Fruit fly (Drosophila melanogaster): Measurements from ENCODE around the gene CG33493.

Gene CG33493

DNA sequence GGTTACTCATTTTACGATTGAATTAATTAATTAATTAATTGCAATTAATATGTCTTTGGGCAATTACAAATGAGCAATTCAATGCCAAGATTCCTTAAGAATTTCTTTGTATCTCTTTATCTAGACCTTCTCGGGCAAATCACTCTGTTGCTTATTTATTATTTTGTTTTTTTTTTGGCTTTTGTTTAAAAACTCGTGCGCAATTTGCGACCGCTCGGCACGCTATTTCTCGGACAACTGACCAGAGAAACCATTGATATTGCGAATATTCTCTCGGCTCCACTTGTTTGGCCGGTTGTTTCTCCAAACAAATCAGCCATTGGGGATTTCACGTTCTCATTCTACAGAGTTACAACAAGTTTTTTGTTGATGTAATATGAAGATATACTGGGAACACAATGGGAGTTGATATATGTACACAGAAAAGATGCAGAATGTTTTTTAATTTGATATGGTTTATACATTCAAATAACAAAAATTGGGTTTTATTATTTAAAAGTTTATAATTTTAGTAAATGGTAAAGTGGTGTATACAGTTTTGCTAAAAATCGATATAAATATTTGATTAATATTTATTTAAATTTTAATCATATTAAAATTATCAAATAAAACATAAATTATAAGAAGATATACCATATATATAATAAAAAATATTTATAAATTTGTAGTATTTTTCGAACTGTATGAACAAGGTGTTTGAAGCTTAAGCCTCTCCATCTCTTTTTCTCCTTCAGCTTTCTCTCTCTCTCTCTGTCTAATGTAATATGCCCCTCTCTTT lies 3.9 kb upstream of the CG33493 start, which contains the start of gene NijA (continued):
- TF ChIP-seq sna (GFP tag; IDR thresholded peaks at IDR 0.05; ENCODE audit: partially characterized antibody) (no peak), Gug (GFP tag; IDR thresholded peaks at IDR 0.05) (no peak), vvl (GFP tag; IDR thresholded peaks at IDR 0.05) (no peak), p53 (GFP tag; optimal IDR thresholded peaks at IDR 0.05) (no peak), CG31388 (GFP tag; optimal IDR thresholded peaks at IDR 0.05) (no peak), CG2116 (GFP tag; optimal IDR thresholded peaks at IDR 0.05) (no peak), cad (GFP tag; optimal IDR thresholded peaks at IDR 0.05) (no peak), dysf (GFP tag; IDR thresholded peaks at IDR 0.05) (no peak), Optix (GFP tag; IDR thresholded peaks at IDR 0.05) (no peak), CG5953 (GFP tag; IDR thresholded peaks at IDR 0.05) (no peak), az2 (GFP tag; optimal IDR thresholded peaks at IDR 0.05) (no peak), CG2678 (tag; optimal IDR thresholded peaks at IDR 0.05) (peak; percentile 55), Fer3 (tag; optimal IDR thresholded peaks at IDR 0.05) (no peak), zfh2 (GFP tag; optimal IDR thresholded peaks at IDR 0.05) (no peak), jumu (GFP tag; optimal IDR thresholded peaks at IDR 0.05) (no peak), CG6791 (GFP tag; IDR thresholded peaks at IDR 0.05; ENCODE audit: partially characterized antibody) (no peak), CG15479 (GFP tag; optimal IDR thresholded peaks at IDR 0.05) (no peak), hb (GFP tag; IDR thresholded peaks at IDR 0.05; ENCODE audit: partially characterized antibody) (no peak), amos (GFP tag; IDR thresholded peaks at IDR 0.05; ENCODE audit: partially characterized antibody) (no peak), Ssrp (tag; optimal IDR thresholded peaks at IDR 0.05) (peak; percentile 12), ftz-f1 (GFP tag; optimal IDR thresholded peaks at IDR 0.05) (no peak), twi (tag; optimal IDR thresholded peaks at IDR 0.05) (no peak), tgo (GFP tag; IDR thresholded peaks at IDR 0.05) (no peak), CG11504 (tag; optimal IDR thresholded peaks at IDR 0.05) (no peak), ham (GFP tag; IDR thresholded peaks at IDR 0.05) (no peak), bcd (GFP tag; optimal IDR thresholded peaks at IDR 0.05) (no peak), ro (GFP tag; IDR thresholded peaks at IDR 0.05) (no peak), CG3281 (GFP tag; optimal IDR thresholded peaks at IDR 0.05) (no peak), CG11456 (GFP tag; IDR thresholded peaks at IDR 0.05) (no peak), Elba2 (GFP tag; optimal IDR thresholded peaks at IDR 0.05) (no peak), prd (optimal IDR thresholded peaks at IDR 0.05) (no peak), prd (GFP tag; IDR thresholded peaks at IDR 0.05) (no peak), ken (GFP tag; IDR thresholded peaks at IDR 0.05) (no peak), ato (GFP tag; IDR thresholded peaks at IDR 0.05; ENCODE audit: partially characterized antibody) (no peak), chif (GFP tag; optimal IDR thresholded peaks at IDR 0.05) (no peak), fd64A (GFP tag; optimal IDR thresholded peaks at IDR 0.05) (no peak), Hey (tag; optimal IDR thresholded peaks at IDR 0.05) (no peak), CG12391 (tag; optimal IDR thresholded peaks at IDR 0.05) (peak; percentile 47), dmrt11E (tag; optimal IDR thresholded peaks at IDR 0.05) (peak; percentile 21), Sry-δ (GFP tag; optimal IDR thresholded peaks at IDR 0.05) (no peak), CHES-1-like (GFP tag; optimal IDR thresholded peaks at IDR 0.05) (no peak), CG1024 (GFP tag; IDR thresholded peaks at IDR 0.05) (no peak), CG7556 (GFP tag; optimal IDR thresholded peaks at IDR 0.05) (peak; percentile 55), CG10147 (GFP tag; optimal IDR thresholded peaks at IDR 0.05) (peak; percentile 17), Bdp1 (GFP tag; optimal IDR thresholded peaks at IDR 0.05) (no peak), H2.0 (GFP tag; IDR thresholded peaks at IDR 0.05) (no peak), CG3838 (GFP tag; optimal IDR thresholded peaks at IDR 0.05) (no peak), CG8290 (GFP tag; optimal IDR thresholded peaks at IDR 0.05) (no peak), CG8290 (tag; optimal IDR thresholded peaks at IDR 0.05) (no peak), aop (GFP tag; IDR thresholded peaks at IDR 0.05) (no peak), CG14050 (GFP tag; IDR thresholded peaks at IDR 0.05) (no peak), CG10366 (GFP tag; IDR thresholded peaks at IDR 0.05) (no peak)

All from whole organism, embryonic.